Fruit fly (Drosophila melanogaster) whole organism, prepupa: ENCODE data around the gene CG12116.

ENCODE experiments used
- Blimp-1 ChIP-seq: fragments of 200-800 bp; sonication (Bioruptor generic); optimal IDR thresholded peaks from 3 replicates; lab custom pipeline; 2017; ENCODE audit warnings: missing biosample characterization, missing genetic modification characterization, mild to moderate bottlenecking, moderate library complexity, missing genetic modification reagents
- CG11762 ChIP-seq: fragments of 200-800 bp; sonication (Bioruptor generic); optimal IDR thresholded peaks from 3 replicates; lab custom pipeline; 2016; ENCODE audit warnings: missing biosample characterization, missing genetic modification characterization; ENCODE audit not compliant: insufficient read depth
- CG15336 ChIP-seq: fragments of 200-800 bp; sonication (Bioruptor generic); IDR thresholded peaks from 2 replicates; pipeline ENCODE4 v1.3.6; 2022; ENCODE audit warnings: missing biosample characterization, missing genetic modification characterization
- CG1621 ChIP-seq: fragments of 200-800 bp; sonication (Bioruptor generic); optimal IDR thresholded peaks from 3 replicates; lab custom pipeline; 2018; ENCODE audit warnings: missing biosample characterization, mild to moderate bottlenecking, missing genetic modification characterization
- CG16779 ChIP-seq: fragments of 200-800 bp; sonication (Bioruptor generic); optimal IDR thresholded peaks from 3 replicates; lab custom pipeline; 2017; ENCODE audit warnings: missing biosample characterization, mild to moderate bottlenecking, missing genetic modification characterization
- CG3032 ChIP-seq: fragments of 200-800 bp; optimal IDR thresholded peaks from 2 replicates; lab custom pipeline; 2019; ENCODE audit warnings: missing biosample characterization, mild to moderate bottlenecking, missing genetic modification characterization, moderate library complexity
- CG31627 ChIP-seq: fragments of 200-800 bp; sonication (Bioruptor generic); optimal IDR thresholded peaks from 3 replicates; lab custom pipeline; 2016; ENCODE audit warnings: missing biosample characterization, missing genetic modification characterization
- CG32006 ChIP-seq: fragments of 200-800 bp; sonication (Bioruptor generic); optimal IDR thresholded peaks from 3 replicates; lab custom pipeline; 2017; ENCODE audit warnings: missing biosample characterization, mild to moderate bottlenecking, missing genetic modification characterization
- CG34406 ChIP-seq: fragments of 200-800 bp; sonication (Bioruptor generic); optimal IDR thresholded peaks from 3 replicates; lab custom pipeline; 2016; ENCODE audit warnings: missing biosample characterization, missing genetic modification characterization
- CG3919 ChIP-seq: fragments of 200-800 bp; sonication (Bioruptor generic); optimal IDR thresholded peaks from 3 replicates; lab custom pipeline; 2016; ENCODE audit warnings: missing biosample characterization, missing genetic modification characterization
- CG6163 ChIP-seq: fragments of 200-800 bp; sonication (Bioruptor generic); IDR thresholded peaks from 3 replicates; pipeline ENCODE4 v1.3.6; 2022; ENCODE audit warnings: missing biosample characterization, missing genetic modification characterization
- CG6276 ChIP-seq: fragments of 200-800 bp; sonication (Bioruptor generic); optimal IDR thresholded peaks from 2 replicates; lab custom pipeline; 2017; ENCODE audit warnings: missing biosample characterization, mild to moderate bottlenecking, missing genetic modification characterization
- CG6792 ChIP-seq: fragments of 200-800 bp; sonication (Bioruptor generic); optimal IDR thresholded peaks from 3 replicates; lab custom pipeline; 2016; ENCODE audit warnings: missing biosample characterization, missing genetic modification characterization
- CG6808 ChIP-seq: fragments of 200-800 bp; sonication (Bioruptor generic); optimal IDR thresholded peaks from 3 replicates; lab custom pipeline; 2017; ENCODE audit warnings: missing biosample characterization, missing genetic modification characterization, mild to moderate bottlenecking, moderate library complexity, missing genetic modification reagents
- CG6854 ChIP-seq: fragments of 200-800 bp; sonication (Bioruptor generic); optimal IDR thresholded peaks from 2 replicates; lab custom pipeline; 2017; ENCODE audit warnings: missing biosample characterization, mild to moderate bottlenecking, missing genetic modification characterization
- CG8632 ChIP-seq: fragments of 200-800 bp; sonication (Bioruptor generic); optimal IDR thresholded peaks from 3 replicates; lab custom pipeline; 2016; ENCODE audit warnings: missing biosample characterization, missing genetic modification characterization
- CG9139 ChIP-seq: fragments of 200-800 bp; sonication (Bioruptor generic); optimal IDR thresholded peaks from 3 replicates; lab custom pipeline; 2017; ENCODE audit warnings: missing biosample characterization, mild to moderate bottlenecking, missing genetic modification characterization
- Eip75B ChIP-seq: fragments of 200-800 bp; sonication (Bioruptor generic); optimal IDR thresholded peaks from 3 replicates; lab custom pipeline; 2016; ENCODE audit warnings: missing biosample characterization, missing genetic modification characterization
- Eip78C ChIP-seq: fragments of 200-800 bp; sonication (Bioruptor generic); peaks from one replicate; lab custom pipeline; 2016; ENCODE audit warnings: missing biosample characterization, missing genetic modification characterization
- Eip93F ChIP-seq: fragments of 200-800 bp; sonication (Bioruptor generic); optimal IDR thresholded peaks from 2 replicates; lab custom pipeline; 2016; ENCODE audit warnings: missing biosample characterization, mild to moderate bottlenecking, missing genetic modification characterization
- Ets96B ChIP-seq: fragments of 200-800 bp; optimal IDR thresholded peaks from 2 replicates; lab custom pipeline; 2019; ENCODE audit warnings: missing biosample characterization, mild to moderate bottlenecking, missing genetic modification characterization, moderate library complexity
- Gug ChIP-seq: fragments of 200-800 bp; sonication (Bioruptor generic); IDR thresholded peaks from 2 replicates; pipeline ENCODE4 v1.3.6; 2022; ENCODE audit warnings: missing biosample characterization, missing genetic modification characterization
- Hr38 ChIP-seq: sonication (Bioruptor generic); optimal IDR thresholded peaks from 2 replicates; lab custom pipeline; 2016; ENCODE audit warnings: missing biosample characterization, missing genetic modification characterization
- Hr4 ChIP-seq: fragments of 200-800 bp; sonication (Bioruptor generic); optimal IDR thresholded peaks from 3 replicates; lab custom pipeline; 2016; ENCODE audit warnings: missing biosample characterization, missing genetic modification characterization
- Lpt ChIP-seq: fragments of 200-800 bp; sonication (Bioruptor generic); optimal IDR thresholded peaks from 3 replicates; lab custom pipeline; 2016; ENCODE audit warnings: missing biosample characterization, missing genetic modification characterization
- Met ChIP-seq: fragments of 200-800 bp; sonication (Bioruptor generic); optimal IDR thresholded peaks from 3 replicates; lab custom pipeline; 2016; ENCODE audit warnings: missing biosample characterization, missing genetic modification characterization
- OdsH ChIP-seq: fragments of 200-800 bp; sonication (Bioruptor generic); optimal IDR thresholded peaks from 3 replicates; lab custom pipeline; 2016; ENCODE audit warnings: missing biosample characterization, missing genetic modification characterization
- Smox ChIP-seq: fragments of 200-800 bp; sonication (Bioruptor generic); optimal IDR thresholded peaks from 3 replicates; lab custom pipeline; 2016; ENCODE audit warnings: missing biosample characterization, missing genetic modification characterization
- Sox102F ChIP-seq: fragments of 200-800 bp; sonication (Bioruptor generic); optimal IDR thresholded peaks from 2 replicates; lab custom pipeline; 2016; ENCODE audit warnings: missing biosample characterization, mild to moderate bottlenecking, missing genetic modification characterization
- Sox14 ChIP-seq: fragments of 200-800 bp; sonication (Bioruptor generic); optimal IDR thresholded peaks from 3 replicates; lab custom pipeline; 2016; ENCODE audit warnings: missing biosample characterization, missing genetic modification characterization
- Sox15 ChIP-seq: fragments of 200-800 bp; sonication (Bioruptor generic); optimal IDR thresholded peaks from 3 replicates; lab custom pipeline; 2016; ENCODE audit warnings: missing biosample characterization, missing genetic modification characterization
- achi ChIP-seq: fragments of 200-800 bp; sonication (Bioruptor generic); optimal IDR thresholded peaks from 3 replicates; lab custom pipeline; 2016; ENCODE audit warnings: missing biosample characterization, missing genetic modification characterization
- acj6 ChIP-seq: fragments of 200-800 bp; sonication (Bioruptor generic); optimal IDR thresholded peaks from 3 replicates; lab custom pipeline; 2016; ENCODE audit warnings: missing biosample characterization, missing genetic modification characterization
- dsx ChIP-seq: fragments of 200-800 bp; optimal IDR thresholded peaks from 3 replicates; lab custom pipeline; 2019; ENCODE audit warnings: missing biosample characterization, mild to moderate bottlenecking, missing genetic modification characterization, moderate library complexity; ENCODE audit not compliant: poor library complexity, severe bottlenecking
- eg ChIP-seq: fragments of 200-800 bp; sonication (Bioruptor generic); IDR thresholded peaks from 3 replicates; pipeline ENCODE4 v1.3.6; 2022; ENCODE audit warnings: missing biosample characterization, missing genetic modification characterization
- esn ChIP-seq: fragments of 200-800 bp; sonication (Bioruptor generic); optimal IDR thresholded peaks from 2 replicates; lab custom pipeline; 2016; ENCODE audit warnings: missing biosample characterization, mild to moderate bottlenecking, missing genetic modification characterization, moderate library complexity
- fd59A ChIP-seq: fragments of 200-800 bp; sonication (Bioruptor generic); optimal IDR thresholded peaks from 2 replicates; lab custom pipeline; 2017; ENCODE audit warnings: missing biosample characterization, mild to moderate bottlenecking, missing genetic modification characterization, missing genetic modification reagents
- fd85E ChIP-seq: fragments of 200-800 bp; sonication (Bioruptor generic); optimal IDR thresholded peaks from 3 replicates; lab custom pipeline; 2016; ENCODE audit warnings: missing biosample characterization, missing genetic modification characterization
- fkh ChIP-seq: fragments of 200-800 bp; sonication (Bioruptor generic); optimal IDR thresholded peaks from 3 replicates; lab custom pipeline; 2017; ENCODE audit warnings: missing biosample characterization, mild to moderate bottlenecking, missing genetic modification characterization, moderate library complexity
- net ChIP-seq: fragments of 200-800 bp; sonication (Bioruptor generic); optimal IDR thresholded peaks from 3 replicates; lab custom pipeline; 2016; ENCODE audit warnings: missing biosample characterization, missing genetic modification characterization
- spab ChIP-seq: fragments of 200-800 bp; sonication (Bioruptor generic); optimal IDR thresholded peaks from 2 replicates; lab custom pipeline; 2017; ENCODE audit warnings: missing biosample characterization, mild to moderate bottlenecking, missing genetic modification characterization, missing genetic modification reagents
- ss ChIP-seq, 2 experiments: fragments of 200-800 bp; sonication (Bioruptor generic); optimal IDR thresholded peaks; 2 replicates in 1 of 2; 3 replicates in 1 of 2; lab custom pipeline; 2017 to 2018; ENCODE audit warnings: mild to moderate bottlenecking in 2 of 2, missing biosample characterization in 2 of 2, missing genetic modification characterization in 2 of 2, moderate library complexity in 1 of 2
- svp ChIP-seq: fragments of 200-800 bp; sonication (Bioruptor generic); peaks from one replicate; lab custom pipeline; 2016; ENCODE audit warnings: missing biosample characterization, missing genetic modification characterization
- topi ChIP-seq: fragments of 200-800 bp; sonication (Bioruptor generic); optimal IDR thresholded peaks from 3 replicates; lab custom pipeline; 2016; ENCODE audit warnings: missing biosample characterization, missing genetic modification characterization

The CG12116 gene

dm6 chrX:8437285-8438110 is 31.3 kb downstream of the CG12116 start, which contains the start of gene Miga:
Gene Miga (minus strand): TSS chrX:8437820.
- TF ChIP-seq CG1621 (tag; lab: Kevin White, UChicago): peak; percentile 44
- peak; percentile 9 for TF ChIP-seq spab
- peak; percentile 33 for TF ChIP-seq fkh (GFP tag; lab: Kevin White, UChicago)
- peak; percentile 63 for TF ChIP-seq Lpt
- peak; percentile 27 for TF ChIP-seq CG16779 (tag; lab: Kevin White, UChicago)
- peak; percentile 21; the same call in 1 of the 3 replicates for TF ChIP-seq eg (GFP tag; lab: Robert Waterston, UW)
- TF ChIP-seq CG6808: peak; percentile 18
- peak; percentile 35 for TF ChIP-seq CG9139 (GFP tag; lab: Kevin White, UChicago)
- peak; percentile 47 for TF ChIP-seq CG6276 (GFP tag; lab: Kevin White, UChicago)
- peak; percentile 67 to 77 for TF ChIP-seq ss (GFP tag; optimal IDR thresholded peaks at IDR 0.05; lab: Kevin White, UChicago)
- TF ChIP-seq Ets96B (tag; lab: Kevin White, UChicago): peak; percentile 12
- TF ChIP-seq CG15336 (GFP tag; lab: Robert Waterston, UW): peak; percentile 33; the same call in 1 of the 2 replicates
- TF ChIP-seq Blimp-1: peak; percentile 90
- TF ChIP-seq CG3919 (GFP tag; lab: Kevin White, UChicago): no peak
- TF ChIP-seq Sox15 (GFP tag; lab: Kevin White, UChicago): no peak
- peak; percentile 8 for TF ChIP-seq Sox102F (GFP tag; lab: Kevin White, UChicago)
- TF ChIP-seq CG6163 (GFP tag; lab: Robert Waterston, UW): 0 out of 3 replicates have a peak, but pooled peaks have one; percentile 26
- peak; percentile 22 for TF ChIP-seq CG32006
- no peak for TF ChIP-seq CG31627
- no peak for TF ChIP-seq Eip75B (GFP tag; lab: Kevin White, UChicago)
- peak; percentile 84 for TF ChIP-seq Eip78C (GFP tag; lab: Kevin White, UChicago)
- TF ChIP-seq CG3032 (tag; lab: Kevin White, UChicago): peak; percentile 8
- TF ChIP-seq Met (GFP tag; lab: Kevin White, UChicago): no peak
- TF ChIP-seq topi (GFP tag; lab: Kevin White, UChicago): no peak
- TF ChIP-seq acj6 (GFP tag; lab: Kevin White, UChicago): no peak
- peak; percentile 56 for TF ChIP-seq dsx (GFP tag; lab: Kevin White, UChicago)
- peak; percentile 54 for TF ChIP-seq CG6854 (GFP tag; lab: Kevin White, UChicago)
- TF ChIP-seq CG11762 (GFP tag; lab: Kevin White, UChicago): peak; percentile 11
- TF ChIP-seq svp (GFP tag; lab: Kevin White, UChicago): peak; percentile 75

DNA sequence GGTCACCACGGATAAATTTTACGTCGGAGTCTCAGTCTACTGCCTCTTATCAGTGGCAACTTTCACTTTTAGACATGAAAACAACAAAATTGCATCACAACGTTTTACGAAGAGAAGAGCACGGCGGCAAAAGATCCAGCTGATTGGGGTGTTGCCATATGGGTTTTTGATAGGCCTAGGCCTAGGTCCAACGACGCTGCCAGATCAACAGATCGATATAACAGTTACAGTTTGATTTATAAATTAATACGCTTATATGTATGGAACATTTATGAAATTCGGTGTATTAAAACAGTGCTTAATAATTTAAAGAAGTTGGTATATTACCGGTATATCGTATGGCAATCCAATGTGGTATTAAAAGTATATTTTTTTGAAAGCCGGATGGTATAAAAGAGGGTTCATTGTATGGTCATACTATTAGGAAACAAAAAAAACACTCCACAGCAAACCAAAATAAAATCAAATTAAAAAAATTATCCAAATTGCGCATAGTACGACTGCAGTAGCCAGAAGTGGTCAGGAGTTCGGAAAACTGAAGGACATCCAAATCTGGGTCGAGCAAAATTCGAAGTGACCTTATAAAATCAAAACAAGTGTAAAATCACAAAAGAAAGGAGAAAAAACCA is 32.0 kb downstream of the CG12116 start, which contains the start of gene CG1440:
Gene CG1440 (plus strand): TSS at position 402 of the 629 bp plus-strand sequence.
- TF ChIP-seq Eip78C (GFP tag; lab: Kevin White, UChicago) (peak; percentile 80), Ets96B (tag; lab: Kevin White, UChicago) (peak; percentile 32), Hr4 (no peak), CG8632 (GFP tag; lab: Kevin White, UChicago) (no peak), Met (GFP tag; lab: Kevin White, UChicago) (no peak), achi (GFP tag; lab: Kevin White, UChicago) (peak; percentile 33), CG34406 (GFP tag; lab: Kevin White, UChicago) (no peak), Sox102F (GFP tag; lab: Kevin White, UChicago) (no peak), Smox (GFP tag; lab: Kevin White, UChicago) (no peak), Blimp-1 (peak; percentile 66), CG9139 (GFP tag; lab: Kevin White, UChicago) (no peak), CG6808 (peak; percentile 28), OdsH (GFP tag; lab: Kevin White, UChicago) (no peak), Eip93F (GFP tag; lab: Kevin White, UChicago) (no peak), esn (GFP tag; lab: Kevin White, UChicago) (peak; percentile 46), CG3919 (GFP tag; lab: Kevin White, UChicago) (no peak), Sox14 (GFP tag; lab: Kevin White, UChicago) (peak; percentile 22), fd59A (GFP tag; lab: Kevin White, UChicago) (no peak), CG1621 (tag; lab: Kevin White, UChicago) (no peak), fd85E (GFP tag; lab: Kevin White, UChicago) (no peak), CG6276 (GFP tag; lab: Kevin White, UChicago) (peak; percentile 54), topi (GFP tag; lab: Kevin White, UChicago) (no peak), Gug (GFP tag; lab: Robert Waterston, UW) (peak; percentile 18; the same call in 1 of the 2 replicates), CG6792 (GFP tag; lab: Kevin White, UChicago) (no peak), Hr38 (GFP tag; lab: Kevin White, UChicago) (no peak), Sox15 (GFP tag; lab: Kevin White, UChicago) (no peak), CG3032 (tag; lab: Kevin White, UChicago) (peak; percentile 29), ss (GFP tag; optimal IDR thresholded peaks at IDR 0.05; lab: Kevin White, UChicago) (no peak), CG16779 (tag; lab: Kevin White, UChicago) (no peak), CG6163 (GFP tag; lab: Robert Waterston, UW) (0 out of 3 replicates have a peak, but pooled peaks have one; percentile 14), CG15336 (GFP tag; lab: Robert Waterston, UW) (no peak), net (GFP tag; lab: Kevin White, UChicago) (no peak), fkh (GFP tag; lab: Kevin White, UChicago) (no peak)
